Worm (Caenorhabditis elegans) whole organism, young adult: ENCODE data around the gene C14A6.13.
A peak's percentile ranks its signal among the peaks of the same experiment; 100 is the strongest.

Experiments
- D2030.7 ChIP-seq: fragments of 200-800 bp; sonication (Bioruptor generic); IDR thresholded peaks from 2 replicates; pipeline ENCODE4 v1.3.6; 2022; ENCODE audit warnings: missing genetic modification reagents, missing genetic modification characterization, missing compliant biosample characterization
- F33H1.4 ChIP-seq: fragments of 200-800 bp; sonication (Bioruptor generic); IDR thresholded peaks from 2 replicates; pipeline ENCODE4 v1.3.6; 2022; ENCODE audit warnings: missing genetic modification reagents, missing genetic modification characterization, missing compliant biosample characterization
- F39B2.1 ChIP-seq: fragments of 200-800 bp; sonication (Bioruptor generic); IDR thresholded peaks from 2 replicates; pipeline ENCODE4 v1.3.6; 2022; ENCODE audit warnings: missing genetic modification reagents, missing genetic modification characterization, missing compliant biosample characterization
- F49E8.2 ChIP-seq: sonication (generic microtip); optimal IDR thresholded peaks from 3 replicates; lab custom pipeline; 2017; ENCODE audit warnings: missing genetic modification characterization, mild to moderate bottlenecking, missing compliant biosample characterization, antibody characterized with exemption, moderate library complexity; ENCODE audit not compliant: insufficient read depth
- Y95B8A.8 ChIP-seq: fragments of 200-800 bp; sonication (Bioruptor generic); IDR thresholded peaks from 2 replicates; pipeline ENCODE4 v1.3.6; 2022; ENCODE audit warnings: missing genetic modification reagents, missing genetic modification characterization, missing compliant biosample characterization
- attf-5 ChIP-seq: fragments of 200-800 bp; sonication (Bioruptor generic); optimal IDR thresholded peaks from 2 replicates; lab custom pipeline; 2018; ENCODE audit warnings: mild to moderate bottlenecking, missing genetic modification characterization, missing compliant biosample characterization
- ceh-27 ChIP-seq: fragments of 200-800 bp; sonication (Bioruptor generic); optimal IDR thresholded peaks from 2 replicates; lab custom pipeline; 2018; ENCODE audit warnings: mild to moderate bottlenecking, missing genetic modification characterization, moderate library complexity, missing compliant biosample characterization
- ceh-91 ChIP-seq: fragments of 200-800 bp; sonication (Bioruptor generic); IDR thresholded peaks from 2 replicates; pipeline ENCODE4 v1.3.6; 2022; ENCODE audit warnings: missing genetic modification reagents, missing genetic modification characterization, missing compliant biosample characterization
- die-1 ChIP-seq: sonication (generic microtip); optimal IDR thresholded peaks from 2 replicates; lab custom pipeline; 2016; ENCODE audit warnings: missing genotype, mild to moderate bottlenecking, missing genetic modification characterization, missing compliant biosample characterization
- egl-44 ChIP-seq: fragments of 200-800 bp; sonication (Bioruptor generic); IDR thresholded peaks from 2 replicates; pipeline ENCODE4 v1.3.6; 2022; ENCODE audit warnings: missing genetic modification reagents, missing genetic modification characterization, missing compliant biosample characterization
- fkh-3 ChIP-seq: sonication (generic microtip); optimal IDR thresholded peaks from 2 replicates; lab custom pipeline; 2016; ENCODE audit warnings: mild to moderate bottlenecking, missing genetic modification characterization, missing compliant biosample characterization
- gei-17 ChIP-seq: fragments of 200-800 bp; sonication (Bioruptor generic); optimal IDR thresholded peaks from 2 replicates; lab custom pipeline; 2018; ENCODE audit warnings: mild to moderate bottlenecking, missing genetic modification characterization, missing compliant biosample characterization
- him-1 ChIP-seq: sonication (generic microtip); optimal IDR thresholded peaks from 2 replicates; lab custom pipeline; 2016; ENCODE audit warnings: missing genotype, missing genetic modification reagents, missing genetic modification characterization, missing compliant biosample characterization
- hlh-12 ChIP-seq: sonication (generic microtip); optimal IDR thresholded peaks from 2 replicates; lab custom pipeline; 2016; ENCODE audit warnings: missing genetic modification characterization, missing compliant biosample characterization
- hmg-20 ChIP-seq: fragments of 200-800 bp; sonication (Bioruptor generic); IDR thresholded peaks from 2 replicates; pipeline ENCODE4 v1.3.6; 2022; ENCODE audit warnings: missing genetic modification reagents, missing genetic modification characterization, missing compliant biosample characterization
- lin-40 ChIP-seq: sonication (generic microtip); optimal IDR thresholded peaks from 2 replicates; lab custom pipeline; 2016; ENCODE audit warnings: missing genetic modification characterization, mild to moderate bottlenecking, missing compliant biosample characterization, missing genotype, missing genetic modification reagents
- lir-1 ChIP-seq: fragments of 200-800 bp; sonication (Bioruptor generic); conservative IDR thresholded peaks from 2 replicates; pipeline ENCODE4 v1.3.6; 2022; ENCODE audit warnings: missing genetic modification reagents, missing genetic modification characterization, missing compliant biosample characterization
- lsl-1 ChIP-seq: fragments of 200-800 bp; sonication (Bioruptor generic); optimal IDR thresholded peaks from 2 replicates; lab custom pipeline; 2018; ENCODE audit warnings: mild to moderate bottlenecking, missing genetic modification characterization, moderate library complexity, missing compliant biosample characterization
- madf-6 ChIP-seq: fragments of 200-800 bp; sonication (Bioruptor generic); IDR thresholded peaks from 2 replicates; pipeline ENCODE4 v1.3.6; 2022; ENCODE audit warnings: missing genetic modification reagents, missing genetic modification characterization, missing compliant biosample characterization
- mel-28 ChIP-seq: sonication (generic microtip); optimal IDR thresholded peaks from 2 replicates; lab custom pipeline; 2016; ENCODE audit warnings: borderline replicate concordance, mild to moderate bottlenecking, missing genetic modification characterization, missing compliant biosample characterization
- nfyb-1 ChIP-seq: fragments of 200-800 bp; sonication (Bioruptor generic); IDR thresholded peaks from 2 replicates; pipeline ENCODE4 v1.3.6; 2022; ENCODE audit warnings: missing genetic modification reagents, missing genetic modification characterization, missing compliant biosample characterization
- nhr-120 ChIP-seq: fragments of 200-800 bp; sonication (Bioruptor generic); IDR thresholded peaks from 2 replicates; pipeline ENCODE4 v1.3.6; 2022; ENCODE audit warnings: missing genetic modification characterization, missing compliant biosample characterization
- nhr-27 ChIP-seq: fragments of 200-800 bp; sonication (Bioruptor generic); optimal IDR thresholded peaks from 2 replicates; lab custom pipeline; 2018; ENCODE audit warnings: mild to moderate bottlenecking, missing genetic modification characterization, moderate library complexity, missing compliant biosample characterization
- snpc-1.3 ChIP-seq: sonication (generic microtip); optimal IDR thresholded peaks from 2 replicates; lab custom pipeline; 2017; ENCODE audit warnings: missing genetic modification characterization, mild to moderate bottlenecking, missing compliant biosample characterization, antibody characterized with exemption, moderate library complexity, missing genotype, missing genetic modification reagents; ENCODE audit not compliant: insufficient read depth
- somi-1 ChIP-seq: fragments of 200-800 bp; sonication (Bioruptor generic); optimal IDR thresholded peaks from 2 replicates; lab custom pipeline; 2018; ENCODE audit warnings: mild to moderate bottlenecking, missing genetic modification characterization, missing compliant biosample characterization
- tlf-1 ChIP-seq: fragments of 200-800 bp; sonication (Bioruptor generic); optimal IDR thresholded peaks from 2 replicates; lab custom pipeline; 2018; ENCODE audit warnings: mild to moderate bottlenecking, missing genetic modification characterization, missing compliant biosample characterization
- xnd-1 ChIP-seq: sonication (generic microtip); optimal IDR thresholded peaks from 2 replicates; lab custom pipeline; 2016; ENCODE audit warnings: missing genotype, missing genetic modification reagents, missing genetic modification characterization, missing compliant biosample characterization
- ztf-26 ChIP-seq: sonication (generic microtip); optimal IDR thresholded peaks from 2 replicates; lab custom pipeline; 2017; ENCODE audit warnings: missing genetic modification characterization, missing compliant biosample characterization
- ztf-3 ChIP-seq: fragments of 200-800 bp; sonication (Bioruptor generic); optimal IDR thresholded peaks from 2 replicates; lab custom pipeline; 2018; ENCODE audit warnings: mild to moderate bottlenecking, missing genetic modification characterization, missing compliant biosample characterization
- ztf-6 ChIP-seq: fragments of 200-800 bp; sonication (Bioruptor generic); IDR thresholded peaks from 2 replicates; pipeline ENCODE4 v1.3.6; 2022; ENCODE audit warnings: missing genetic modification reagents, missing genetic modification characterization, missing compliant biosample characterization

The C14A6.13 gene

ce11 chrV:18131049-18131448, 30.1 kb downstream of the C14A6.13 start, which contains the start of gene Y37H2A.12:
Y37H2A.12 (minus strand) TSS chrV:18131129.
- TF ChIP-seq xnd-1 (tag; lab: Kevin White, UChicago) (peak; percentile 2), Y95B8A.8 (GFP tag; lab: Robert Waterston, UW) (no peak), lsl-1 (GFP tag; lab: Kevin White, UChicago) (peak; percentile 90), attf-5 (GFP tag; lab: Kevin White, UChicago) (no peak), ceh-91 (GFP tag; lab: Robert Waterston, UW) (no peak), somi-1 (GFP tag; lab: Kevin White, UChicago) (no peak), F39B2.1 (no peak), lin-40 (no peak), him-1 (peak; percentile 83), D2030.7 (GFP tag; lab: Robert Waterston, UW) (peak; percentile 48; the same call in 1 of the 2 replicates), F33H1.4 (GFP tag; lab: Robert Waterston, UW) (peak; percentile 34; the same call in 1 of the 2 replicates), ceh-27 (no peak), ztf-26 (tag; lab: Kevin White, UChicago) (no peak), madf-6 (GFP tag; lab: Robert Waterston, UW) (peak; percentile 61)

DNA sequence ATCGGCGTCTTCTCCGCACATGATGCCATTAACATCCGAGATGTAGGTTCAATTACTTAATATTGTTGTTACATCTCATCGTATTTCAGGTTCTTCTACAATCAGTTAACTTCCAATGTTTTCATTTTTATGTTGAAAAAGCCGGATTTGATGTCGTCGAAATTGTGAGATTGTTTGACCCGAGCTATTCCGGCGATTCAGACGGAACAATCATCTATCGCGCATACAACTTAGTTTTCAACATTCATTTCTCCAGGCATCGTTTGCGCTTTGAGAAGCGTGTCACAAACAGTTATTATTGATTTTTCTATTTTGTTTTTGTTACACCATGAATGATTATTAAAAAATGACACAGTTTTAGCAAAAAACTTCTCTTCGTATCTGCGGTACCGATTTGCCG, 32.6 kb downstream of the C14A6.13 start:
- TF ChIP-seq mel-28 (tag; lab: Kevin White, UChicago) (no peak), hlh-12 (tag; lab: Kevin White, UChicago) (no peak)

- TF ChIP-seq F49E8.2 (peak; percentile 43), nfyb-1 (GFP tag; lab: Robert Waterston, UW) (no peak), lir-1 (GFP tag; lab: Robert Waterston, UW) (no peak), gei-17 (no peak), hmg-20 (no peak), ztf-3 (GFP tag; lab: Kevin White, UChicago) (no peak), nhr-27 (tag; lab: Kevin White, UChicago) (no peak), snpc-1.3 (tag; lab: Kevin White, UChicago) (peak; percentile 32), ceh-91 (GFP tag; lab: Robert Waterston, UW) (no peak), die-1 (tag; lab: Kevin White, UChicago) (no peak), lsl-1 (GFP tag; lab: Kevin White, UChicago) (peak; percentile 71)
- TF ChIP-seq, all 124 proteins: peak for 3
Measured at ce11 chrV:18127192-18127591, 33.9 kb downstream of the C14A6.13 start, which contains the start of gene fbxa-211. fbxa-211 (plus strand) TSS chrV:18127519.

DNA sequence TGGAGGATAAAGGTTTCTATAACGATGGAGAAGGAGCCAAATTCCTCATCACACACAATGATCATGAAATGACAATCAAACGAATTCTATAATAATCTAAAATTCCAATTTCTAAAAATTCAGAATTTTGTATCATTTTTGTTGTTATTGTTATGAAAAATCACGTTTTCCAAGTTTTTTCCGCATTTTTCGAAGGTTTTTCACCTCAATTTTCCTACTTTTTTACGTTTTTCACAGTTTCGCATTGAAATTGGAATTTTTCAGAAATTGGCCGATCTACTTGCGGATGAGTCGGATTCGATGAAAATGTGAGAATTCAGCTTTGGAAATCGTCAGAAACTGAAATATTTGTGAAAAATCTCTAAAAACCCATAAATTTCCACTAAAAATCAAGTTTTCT, 36.1 kb downstream of the C14A6.13 start, which contains the start of gene fbxa-210:
Gene fbxa-210 (plus strand): TSS at position 301 of the 400 bp plus-strand sequence.
- TF ChIP-seq egl-44 (GFP tag; lab: Robert Waterston, UW) = no peak
- no peak for TF ChIP-seq fkh-3 (tag; lab: Kevin White, UChicago)

DNA sequence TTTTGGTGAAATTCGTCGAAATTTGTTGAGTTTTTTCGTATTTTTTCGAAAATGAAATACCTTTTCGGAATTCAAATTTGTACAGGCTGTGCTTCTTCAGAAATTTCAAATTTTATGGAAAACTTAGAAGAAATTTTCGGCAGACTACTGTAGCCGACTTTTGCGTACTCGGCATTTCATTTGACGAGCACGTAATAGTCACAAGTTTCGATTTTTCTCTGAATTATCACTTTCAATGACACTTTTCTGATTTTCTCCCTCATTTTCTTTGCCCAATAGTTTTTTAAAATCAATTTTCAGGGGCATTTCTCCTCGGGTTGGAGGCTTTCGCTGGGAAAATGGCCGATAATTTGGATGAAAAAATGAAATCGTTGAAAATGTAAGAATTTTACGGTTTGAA, 37.5 kb downstream of the C14A6.13 start, which contains the start of gene fbxa-107:
Gene fbxa-107 (plus strand): TSS at position 301 of the 400 bp plus-strand sequence.
- TF ChIP-seq Y95B8A.8 (GFP tag; lab: Robert Waterston, UW) = no peak
- TF ChIP-seq ztf-6 = no peak
- no peak for TF ChIP-seq nhr-120 (GFP tag; lab: Robert Waterston, UW)
- TF ChIP-seq tlf-1 (GFP tag; lab: Kevin White, UChicago) = no peak
